Fruit fly (Drosophila melanogaster) whole organism, embryonic: ENCODE results near the gene COX7AL.

Experiments used
- Adf1 ChIP-seq: fragments of 200-800 bp; sonication (Bioruptor generic); IDR thresholded peaks from 2 replicates; pipeline ENCODE4 v1.3.6; 2022; ENCODE audit warnings: missing biosample characterization, missing genetic modification characterization
- Antp ChIP-seq: fragments of 200-800 bp; sonication (Bioruptor generic); optimal IDR thresholded peaks from 3 replicates; lab custom pipeline; 2016; ENCODE audit warnings: missing biosample characterization, missing genetic modification characterization
- Bdp1 ChIP-seq: fragments of 200-800 bp; sonication (Bioruptor generic); optimal IDR thresholded peaks from 3 replicates; lab custom pipeline; 2016; ENCODE audit warnings: missing biosample characterization, missing genetic modification characterization
- BtbVII ChIP-seq: fragments of 200-800 bp; sonication (Bioruptor generic); optimal IDR thresholded peaks from 3 replicates; lab custom pipeline; 2017; ENCODE audit warnings: missing biosample characterization, mild to moderate bottlenecking, missing genetic modification characterization
- CG1024 ChIP-seq: fragments of 200-800 bp; sonication (Bioruptor generic); IDR thresholded peaks from 2 replicates; pipeline ENCODE4 v1.3.6; 2022; ENCODE audit warnings: missing biosample characterization, missing genetic modification characterization
- CG10959 ChIP-seq: fragments of 200-800 bp; sonication (Bioruptor generic); IDR thresholded peaks from 2 replicates; pipeline ENCODE4 v1.3.6; 2022; ENCODE audit warnings: missing biosample characterization, missing genetic modification characterization
- CG11247 ChIP-seq: fragments of 200-800 bp; sonication (Bioruptor generic); IDR thresholded peaks from 2 replicates; pipeline ENCODE4 v1.3.6; 2022; ENCODE audit warnings: missing biosample characterization, missing genetic modification characterization
- CG14667 ChIP-seq: fragments of 200-800 bp; sonication (Bioruptor generic); IDR thresholded peaks from 2 replicates; pipeline ENCODE4 v1.3.6; 2022; ENCODE audit warnings: missing biosample characterization, missing genetic modification characterization
- CG15479 ChIP-seq: fragments of 200-800 bp; sonication (Bioruptor generic); optimal IDR thresholded peaks from 3 replicates; lab custom pipeline; 2019; ENCODE audit warnings: missing biosample characterization, mild to moderate bottlenecking, missing genetic modification characterization, moderate library complexity
- CG17802 ChIP-seq: fragments of 200-800 bp; sonication (Bioruptor generic); optimal IDR thresholded peaks from 2 replicates; lab custom pipeline; 2018; ENCODE audit warnings: missing biosample characterization, mild to moderate bottlenecking, missing genetic modification characterization, moderate library complexity
- CG30403 ChIP-seq: fragments of 200-800 bp; sonication (Bioruptor generic); optimal IDR thresholded peaks from 3 replicates; lab custom pipeline; 2016; ENCODE audit warnings: missing biosample characterization, missing genetic modification characterization
- CG4282 ChIP-seq: fragments of 200-800 bp; sonication (Bioruptor generic); optimal IDR thresholded peaks from 2 replicates; lab custom pipeline; 2016; ENCODE audit warnings: missing biosample characterization, missing genetic modification characterization
- CG6791 ChIP-seq: fragments of 200-800 bp; sonication (Bioruptor generic); IDR thresholded peaks from 3 replicates; pipeline ENCODE4 v1.3.6; 2022; ENCODE audit warnings: missing biosample characterization, missing genetic modification characterization; ENCODE audit not compliant: partially characterized antibody
- CG7357 ChIP-seq: fragments of 200-800 bp; sonication (Bioruptor generic); IDR thresholded peaks from 3 replicates; pipeline ENCODE4 v1.3.6; 2022; ENCODE audit warnings: missing biosample characterization, missing genetic modification characterization
- CG7372 ChIP-seq: fragments of 200-800 bp; sonication (Bioruptor generic); IDR thresholded peaks from 2 replicates; pipeline ENCODE4 v1.3.6; 2022; ENCODE audit warnings: missing biosample characterization, missing genetic modification characterization
- CG7556 ChIP-seq: fragments of 200-800 bp; sonication (Bioruptor generic); optimal IDR thresholded peaks from 2 replicates; lab custom pipeline; 2017; ENCODE audit warnings: missing biosample characterization, mild to moderate bottlenecking, missing genetic modification characterization
- CG7928 ChIP-seq: fragments of 200-800 bp; sonication (Bioruptor generic); optimal IDR thresholded peaks from 2 replicates; lab custom pipeline; 2017; ENCODE audit warnings: missing biosample characterization, mild to moderate bottlenecking, missing genetic modification characterization
- CG7987 ChIP-seq: fragments of 200-800 bp; sonication (Bioruptor generic); optimal IDR thresholded peaks from 2 replicates; lab custom pipeline; 2018; ENCODE audit warnings: missing biosample characterization, mild to moderate bottlenecking, missing genetic modification characterization, moderate library complexity
- CG8281 ChIP-seq: fragments of 200-800 bp; sonication (Bioruptor generic); optimal IDR thresholded peaks from 2 replicates; lab custom pipeline; 2018; ENCODE audit warnings: missing biosample characterization, mild to moderate bottlenecking, missing genetic modification characterization, moderate library complexity
- Dad ChIP-seq: fragments of 200-800 bp; sonication (Bioruptor generic); optimal IDR thresholded peaks from 3 replicates; lab custom pipeline; 2016; ENCODE audit warnings: missing biosample characterization, missing genetic modification characterization
- Elba2 ChIP-seq: fragments of 200-800 bp; sonication (Bioruptor generic); optimal IDR thresholded peaks from 3 replicates; lab custom pipeline; 2016; ENCODE audit warnings: missing biosample characterization, missing genetic modification characterization
- Ets97D ChIP-seq: fragments of 200-800 bp; sonication (Bioruptor generic); optimal IDR thresholded peaks from 3 replicates; lab custom pipeline; 2016; ENCODE audit warnings: missing biosample characterization, missing genetic modification characterization
- HLHmδ ChIP-seq: fragments of 200-800 bp; sonication (Bioruptor generic); optimal IDR thresholded peaks from 2 replicates; lab custom pipeline; 2018; ENCODE audit warnings: missing biosample characterization, mild to moderate bottlenecking, missing genetic modification characterization, moderate library complexity
- Hmx ChIP-seq: fragments of 200-800 bp; sonication (Bioruptor generic); optimal IDR thresholded peaks from 2 replicates; lab custom pipeline; 2016; ENCODE audit warnings: missing biosample characterization, missing genetic modification characterization
- Nf-YB ChIP-seq: fragments of 200-800 bp; sonication (Bioruptor generic); optimal IDR thresholded peaks from 3 replicates; lab custom pipeline; 2019; ENCODE audit warnings: missing biosample characterization, mild to moderate bottlenecking, missing genetic modification characterization, moderate library complexity
- Trl ChIP-seq, 3 experiments: fragments of >200 bp in 2 of 3; fragments of 200-800 bp in 1 of 3; sonication (Bioruptor generic) in 1 of 3; optimal IDR thresholded peaks; 2 replicates in 1 of 3; 3 replicates in 2 of 3; lab custom pipeline; 2016 to 2017; ENCODE audit warnings: missing biosample characterization in 1 of 3, missing genetic modification characterization in 1 of 3
- YL-1 ChIP-seq: fragments of 200-800 bp; sonication (Bioruptor generic); optimal IDR thresholded peaks from 3 replicates; lab custom pipeline; 2017; ENCODE audit warnings: missing biosample characterization, mild to moderate bottlenecking, missing genetic modification characterization
- ci ChIP-seq: fragments of 200-800 bp; sonication (Bioruptor generic); IDR thresholded peaks from 3 replicates; pipeline ENCODE4 v1.3.6; 2022; ENCODE audit warnings: missing biosample characterization, missing genetic modification characterization
- insv ChIP-seq, 2 experiments: fragments of 200-800 bp; sonication (Bioruptor generic); optimal IDR thresholded peaks; 3 replicates each; lab custom pipeline; 2016 to 2018; ENCODE audit warnings: missing biosample characterization in 2 of 2, missing genetic modification characterization in 2 of 2
- lov ChIP-seq, 2 experiments: fragments of 200-800 bp in 1 of 2; fragments of >200 bp in 1 of 2; sonication (Bioruptor generic) in 1 of 2; IDR thresholded peaks in 1 of 2; optimal IDR thresholded peaks in 1 of 2; 2 replicates in 1 of 2; 3 replicates in 1 of 2; pipeline versions ENCODE4 v1.3.6 to Lab custom; 2017 to 2022; ENCODE audit warnings: missing biosample characterization in 1 of 2, missing genetic modification characterization in 1 of 2
- pho ChIP-seq: fragments of 200-800 bp; sonication (Bioruptor generic); optimal IDR thresholded peaks from 2 replicates; lab custom pipeline; 2016; ENCODE audit warnings: missing biosample characterization, missing genetic modification characterization
- pzg ChIP-seq: fragments of 200-800 bp; sonication (Bioruptor generic); optimal IDR thresholded peaks from 3 replicates; lab custom pipeline; 2018; ENCODE audit warnings: missing biosample characterization, mild to moderate bottlenecking, missing genetic modification characterization, moderate library complexity
- sd ChIP-seq: fragments of 200-800 bp; sonication (Bioruptor generic); optimal IDR thresholded peaks from 3 replicates; lab custom pipeline; 2018; ENCODE audit warnings: missing biosample characterization, mild to moderate bottlenecking, missing genetic modification characterization, moderate library complexity
- slbo ChIP-seq: fragments of 200-800 bp; sonication (Bioruptor generic); IDR thresholded peaks from 2 replicates; pipeline ENCODE4 v1.3.6; 2022; ENCODE audit warnings: missing biosample characterization, missing genetic modification characterization
- sr ChIP-seq: fragments of 200-800 bp; sonication (Bioruptor generic); IDR thresholded peaks from 3 replicates; pipeline ENCODE4 v1.3.6; 2022; ENCODE audit warnings: missing biosample characterization, missing genetic modification characterization
- tll ChIP-seq, 2 experiments: fragments of 200-800 bp in 1 of 2; fragments of >200 bp in 1 of 2; sonication (Bioruptor generic) in 1 of 2; optimal IDR thresholded peaks; 2 replicates each; lab custom pipeline; 2017 to 2019; ENCODE audit warnings: missing biosample characterization in 2 of 2, missing genetic modification characterization in 2 of 2, mild to moderate bottlenecking in 1 of 2, moderate library complexity in 1 of 2
- ttk ChIP-seq: fragments of 200-800 bp; sonication (Bioruptor generic); IDR thresholded peaks from 2 replicates; pipeline ENCODE4 v2.1.2; 2022; ENCODE audit warnings: missing biosample characterization, missing genetic modification characterization
- zen ChIP-seq: fragments of 200-800 bp; sonication (Bioruptor generic); optimal IDR thresholded peaks from 3 replicates; lab custom pipeline; 2018; ENCODE audit warnings: missing biosample characterization, mild to moderate bottlenecking, missing genetic modification characterization, moderate library complexity

COX7AL gene

dm6 chr3R:8333768-8334470 lies 9.6 kb upstream of the COX7AL start, which contains the start of gene Poxm (continued):
- TF ChIP-seq Dad (GFP tag; lab: Kevin White, UChicago) (peak; percentile 75), Hmx (GFP tag; lab: Kevin White, UChicago) (peak; percentile 30), CG1024 (GFP tag; lab: Robert Waterston, UW) (peak; percentile 58; the same call in 1 of the 2 replicates), CG4282 (GFP tag; lab: Kevin White, UChicago) (no peak), CG7987 (peak; percentile 55), ttk (GFP tag; lab: Robert Waterston, UW) (peak; percentile 80), Adf1 (GFP tag; lab: Robert Waterston, UW) (peak; percentile 85), CG10959 (peak; percentile 87), pho (GFP tag; lab: Kevin White, UChicago) (peak; percentile 16), sd (tag; lab: Kevin White, UChicago) (peak; percentile 82), Antp (GFP tag; lab: Kevin White, UChicago) (peak; percentile 51), CG8281 (tag; lab: Kevin White, UChicago) (peak; percentile 75)

- TF ChIP-seq CG7357 (GFP tag; lab: Robert Waterston, UW) (0 out of 3 replicates have a peak, but pooled peaks have one; percentile 4), sr (peak; percentile 78; the same call in 2 of the 3 replicates), Bdp1 (GFP tag; lab: Kevin White, UChicago) (no peak), ci (GFP tag; lab: Robert Waterston, UW) (no peak), CG14667 (GFP tag; lab: Robert Waterston, UW) (no peak), slbo (GFP tag; lab: Robert Waterston, UW) (no peak), CG7556 (GFP tag; lab: Kevin White, UChicago) (peak; percentile 31), Trl (optimal IDR thresholded peaks at IDR 0.05; lab: Kevin White, UChicago) (peak in 1 of 2 experiments; percentile 54), Trl (GFP tag; optimal IDR thresholded peaks at IDR 0.05; lab: Kevin White, UChicago) (no peak), HLHmδ (no peak), YL-1 (GFP tag; lab: Kevin White, UChicago) (no peak), Nf-YB (peak; percentile 91), CG30403 (GFP tag; lab: Kevin White, UChicago) (peak; percentile 19), CG6791 (GFP tag; lab: Robert Waterston, UW) (peak; percentile 19; the same call in 1 of the 3 replicates), BtbVII (GFP tag; lab: Kevin White, UChicago) (no peak)
These were observed 9.0 kb upstream of the COX7AL start for dm6 chr3R:8334471-8334783.

DNA sequence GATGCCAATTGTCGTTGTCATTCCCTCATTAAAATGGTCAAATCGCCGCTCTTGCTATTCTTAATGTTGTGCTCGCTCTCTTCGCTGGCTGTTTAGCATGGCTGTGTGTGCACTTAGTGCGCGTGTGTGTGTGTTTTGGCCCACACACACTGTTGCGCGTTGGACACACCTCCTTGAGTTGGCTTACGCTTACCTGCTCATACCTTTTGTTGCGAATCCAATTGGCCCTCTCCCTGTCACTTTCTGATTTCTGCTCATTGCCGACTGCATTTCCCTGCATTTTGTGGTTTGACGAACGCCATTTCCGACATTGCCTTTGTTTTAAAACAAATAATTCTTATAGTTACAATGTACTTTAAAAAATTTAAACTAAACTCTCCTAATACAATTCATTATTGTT lies 8.5 kb upstream of the COX7AL start:
- TF ChIP-seq Ets97D (no peak), pzg (GFP tag; lab: Kevin White, UChicago) (no peak), lov (optimal IDR thresholded peaks at IDR 0.05; lab: Kevin White, UChicago) (no peak), lov (GFP tag; IDR thresholded peaks at IDR 0.05; lab: Robert Waterston, UW) (no peak), zen (tag; lab: Kevin White, UChicago) (peak; percentile 44), CG15479 (GFP tag; lab: Kevin White, UChicago) (peak; percentile 41), CG17802 (no peak), CG7928 (GFP tag; lab: Kevin White, UChicago) (no peak), CG7372 (0 out of 2 replicates have a peak, but pooled peaks have one; percentile 3), insv (GFP tag; optimal IDR thresholded peaks at IDR 0.05; lab: Kevin White, UChicago) (peak in 1 of 2 experiments; percentile 8), Elba2 (peak; percentile 93), CG11247 (GFP tag; lab: Robert Waterston, UW) (no peak), tll (GFP tag; optimal IDR thresholded peaks at IDR 0.05; lab: Kevin White, UChicago) (peak in 1 of 2 experiments; percentile 27)
